Worm (Caenorhabditis elegans): ENCODE measurements around the gene lin-14.

lin-14 gene

DNA sequence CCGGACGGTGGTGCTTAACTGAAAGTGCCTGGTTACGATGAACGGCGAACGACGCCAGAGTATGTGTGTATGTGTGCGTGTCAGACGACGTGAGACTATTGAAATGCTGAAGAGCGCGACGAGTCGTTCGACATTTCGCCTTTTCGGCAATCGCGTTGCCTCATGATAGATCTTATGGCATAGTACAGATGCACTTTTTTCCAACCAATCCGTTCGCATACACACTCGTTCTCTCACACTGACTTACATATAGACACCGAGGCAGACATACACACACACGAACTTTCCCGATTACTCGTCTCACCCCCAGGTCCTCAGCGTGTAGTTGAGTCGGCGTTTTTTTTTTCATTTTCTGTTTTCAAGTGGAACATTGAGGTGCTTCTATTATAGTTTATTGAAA lies 13.4 kb downstream of the lin-14 start (continued):
- TF ChIP-seq nhr-12 (tag; optimal IDR thresholded peaks at IDR 0.05) (no peak), aly-2 (tag; optimal IDR thresholded peaks at IDR 0.05) (no peak), pqm-1 (tag; optimal IDR thresholded peaks at IDR 0.05) (no peak), lin-39 (tag; optimal IDR thresholded peaks at IDR 0.05) (peak; percentile 34), daf-12 (tag; optimal IDR thresholded peaks at IDR 0.05) (peak; percentile 77), elt-2 (tag; optimal IDR thresholded peaks at IDR 0.05) (no peak), lin-15B (tag; optimal IDR thresholded peaks at IDR 0.05) (no peak), nhr-23 (tag; optimal IDR thresholded peaks at IDR 0.05) (no peak)

ce11 chrX:11479321-11479863 lies 14.0 kb downstream of the lin-14 start:
- peak; percentile 47 for TF ChIP-seq elt-2 (tag; optimal IDR thresholded peaks at IDR 0.05)
- TF ChIP-seq ceh-9 (tag; optimal IDR thresholded peaks at IDR 0.05) = no peak
- no peak for TF ChIP-seq lsy-12 (tag; optimal IDR thresholded peaks at IDR 0.05)
- no peak for TF ChIP-seq nhr-67 (tag; optimal IDR thresholded peaks at IDR 0.05)

ce11 chrX:11480032-11480431 lies 14.7 kb downstream of the lin-14 start:
- TF ChIP-seq hmg-11 (tag; optimal IDR thresholded peaks at IDR 0.05) (peak; percentile 5), unc-62 (GFP tag; optimal IDR thresholded peaks at IDR 0.05) (no peak), zag-1 (tag; optimal IDR thresholded peaks at IDR 0.05) (no peak), fkh-2 (tag; optimal IDR thresholded peaks at IDR 0.05) (no peak), pha-4 (tag; optimal IDR thresholded peaks at IDR 0.05) (no peak), nhr-23 (tag; optimal IDR thresholded peaks at IDR 0.05) (no peak), ama-1 (optimal IDR thresholded peaks at IDR 0.05) (peak; percentile 77), nhr-11 (tag; optimal IDR thresholded peaks at IDR 0.05) (no peak), nhr-12 (tag; optimal IDR thresholded peaks at IDR 0.05) (no peak), nfya-1 (tag; optimal IDR thresholded peaks at IDR 0.05; ENCODE audit: insufficient read depth) (peak; percentile 21), lsy-12 (tag; optimal IDR thresholded peaks at IDR 0.05) (no peak), lin-15B (tag; optimal IDR thresholded peaks at IDR 0.05) (no peak), tbx-2 (tag; optimal IDR thresholded peaks at IDR 0.05) (no peak), ceh-82 (tag; optimal IDR thresholded peaks at IDR 0.05) (no peak), ztf-11 (tag; optimal IDR thresholded peaks at IDR 0.05) (no peak), egl-5 (tag; optimal IDR thresholded peaks at IDR 0.05) (no peak), elt-2 (tag; optimal IDR thresholded peaks at IDR 0.05) (peak; percentile 38)

ce11 chrX:11480990-11481824 lies 15.8 kb downstream of the lin-14 start:
- TF ChIP-seq elt-2 (tag; optimal IDR thresholded peaks at IDR 0.05) (peak; percentile 97), pha-4 (tag; optimal IDR thresholded peaks at IDR 0.05) (peak; percentile 2), ama-1 (optimal IDR thresholded peaks at IDR 0.05) (peak; percentile 24), snpc-4 (tag; optimal IDR thresholded peaks at IDR 0.05) (no peak), elt-3 (tag; optimal IDR thresholded peaks at IDR 0.05) (peak in 1 of 3 experiments; percentile 1), nhr-43 (tag; optimal IDR thresholded peaks at IDR 0.05; ENCODE audit: poor library complexity, severe bottlenecking) (peak; percentile 9), lsy-12 (tag; optimal IDR thresholded peaks at IDR 0.05) (no peak), pqm-1 (tag; optimal IDR thresholded peaks at IDR 0.05) (peak; percentile 76), mml-1 (tag; optimal IDR thresholded peaks at IDR 0.05) (no peak), R02D3.7 (tag; optimal IDR thresholded peaks at IDR 0.05) (peak; percentile 3), mdl-1 (tag; optimal IDR thresholded peaks at IDR 0.05) (no peak), jun-1 (tag; optimal IDR thresholded peaks at IDR 0.05) (peak; percentile 41)

- no peak for TF ChIP-seq unc-39 (tag; optimal IDR thresholded peaks at IDR 0.05)
- no peak for TF ChIP-seq jun-1 (tag; optimal IDR thresholded peaks at IDR 0.05)
- TF ChIP-seq unc-62 (GFP tag; optimal IDR thresholded peaks at IDR 0.05) = no peak
- no peak for TF ChIP-seq hmg-11 (tag; optimal IDR thresholded peaks at IDR 0.05)
- no peak for TF ChIP-seq nhr-77 (tag; optimal IDR thresholded peaks at IDR 0.05)
- no peak for TF ChIP-seq egl-5 (tag; optimal IDR thresholded peaks at IDR 0.05)
- TF ChIP-seq pha-4 (tag; optimal IDR thresholded peaks at IDR 0.05) = peak; percentile 29
- TF ChIP-seq elt-2 (tag; optimal IDR thresholded peaks at IDR 0.05) = peak; percentile 18
- no peak for TF ChIP-seq snpc-4 (tag; optimal IDR thresholded peaks at IDR 0.05)
These were observed 16.4 kb downstream of the lin-14 start for ce11 chrX:11481825-11482093.

Measured in whole organism, L3 larva.